Fruit fly (Drosophila melanogaster): ENCODE data around the gene CG13299.

CG13299 gene

DNA sequence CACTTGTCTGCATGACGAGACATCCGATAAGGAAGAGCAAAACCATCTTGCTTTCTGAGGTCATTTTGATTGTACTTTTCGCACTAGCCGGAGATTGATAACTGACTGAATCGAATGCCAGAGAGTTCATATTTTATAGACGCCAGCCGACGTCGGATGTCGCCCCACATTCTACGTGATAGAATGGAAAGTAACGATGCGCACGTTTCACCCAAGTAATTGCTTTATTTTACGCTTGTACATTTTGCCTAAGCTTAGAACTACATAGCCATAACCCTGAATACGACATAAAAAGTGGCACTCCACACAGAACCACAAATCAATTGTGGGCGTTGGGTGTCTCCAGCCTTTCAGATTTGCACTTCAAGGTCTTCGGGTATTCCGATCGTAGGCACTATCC is at the start of gene CG13299:
Gene CG13299 (minus strand): TSS at position 101 of the 400 bp plus-strand sequence.
- no peak for TF ChIP-seq Sin3A (optimal IDR thresholded peaks at IDR 0.05)
- TF ChIP-seq psq (optimal IDR thresholded peaks at IDR 0.05) = no peak
- TF ChIP-seq h (optimal IDR thresholded peaks at IDR 0.05) = no peak
- TF ChIP-seq ttk (optimal IDR thresholded peaks at IDR 0.05) = no peak
- no peak for TF ChIP-seq Myc (optimal IDR thresholded peaks at IDR 0.05)
- TF ChIP-seq insv (optimal IDR thresholded peaks at IDR 0.05) = no peak

DNA sequence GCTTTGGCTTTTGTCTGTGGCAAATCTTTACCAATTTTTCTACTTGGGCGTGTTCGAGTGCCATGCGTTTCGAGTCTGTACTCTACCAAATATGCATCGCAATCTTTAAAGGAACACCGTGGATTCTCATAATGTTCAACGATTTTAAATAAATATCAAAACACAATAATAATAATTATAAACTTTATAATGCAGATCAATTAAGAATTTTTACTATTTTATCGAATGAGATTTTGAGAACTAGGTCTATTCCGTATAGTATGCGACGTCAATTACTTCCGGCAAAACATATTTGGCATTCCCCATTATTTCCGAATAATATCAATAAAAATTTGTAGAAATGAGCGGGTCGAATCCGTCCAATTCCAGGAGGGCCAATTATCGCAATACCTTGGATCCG is 43.3 kb upstream of the CG13299 start, which contains the start of gene CG43168:
Gene CG43168 (plus strand): TSS at position 301 of the 400 bp plus-strand sequence.
- TF ChIP-seq h (optimal IDR thresholded peaks at IDR 0.05) = no peak
- no peak for TF ChIP-seq insv (optimal IDR thresholded peaks at IDR 0.05)
- TF ChIP-seq psq (optimal IDR thresholded peaks at IDR 0.05) = no peak
- no peak for TF ChIP-seq Myc (optimal IDR thresholded peaks at IDR 0.05)
- TF ChIP-seq Sin3A (optimal IDR thresholded peaks at IDR 0.05) = no peak
- TF ChIP-seq ttk (optimal IDR thresholded peaks at IDR 0.05) = no peak

DNA sequence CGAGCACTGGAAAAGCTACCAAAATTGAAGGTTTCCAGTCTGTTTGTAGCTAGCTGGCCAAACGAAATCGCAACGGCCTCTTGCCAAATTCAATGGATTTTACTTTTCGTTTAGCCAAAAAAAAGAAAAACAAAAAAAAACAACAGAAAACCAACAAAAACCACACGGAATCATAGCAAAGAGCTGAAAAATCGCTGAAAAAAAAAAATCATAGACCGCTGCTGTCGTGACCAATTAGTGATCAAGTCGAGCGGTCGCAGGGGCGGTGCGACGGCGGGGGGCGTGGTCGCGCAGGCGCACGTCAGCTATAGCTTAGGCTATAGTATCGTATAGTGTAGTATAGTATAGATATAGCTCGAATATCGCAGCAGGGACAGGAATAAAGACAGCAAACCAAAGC is 42.8 kb upstream of the CG13299 start:
- TF ChIP-seq insv (optimal IDR thresholded peaks at IDR 0.05) (no peak), Sin3A (optimal IDR thresholded peaks at IDR 0.05) (no peak)

DNA sequence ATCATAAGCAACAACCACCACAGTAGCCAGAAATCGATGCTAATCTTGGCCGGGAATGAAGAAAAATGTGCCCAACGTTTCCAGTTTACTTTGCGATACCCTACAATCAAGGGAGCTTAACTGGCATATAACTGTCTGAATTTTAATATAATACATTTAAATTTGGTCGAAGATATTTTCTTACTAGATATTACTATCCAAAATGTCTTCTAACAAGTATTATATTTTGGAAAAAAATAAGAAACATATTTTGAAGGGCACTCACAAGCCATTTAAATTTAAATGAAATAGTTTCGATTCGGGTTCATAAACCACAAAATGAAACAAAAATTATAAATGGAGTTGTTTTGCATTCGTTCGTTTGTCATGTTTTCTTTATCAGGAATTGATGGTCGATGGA is 38.1 kb upstream of the CG13299 start:
- TF ChIP-seq Sin3A (optimal IDR thresholded peaks at IDR 0.05) (no peak), ttk (optimal IDR thresholded peaks at IDR 0.05) (no peak), Myc (optimal IDR thresholded peaks at IDR 0.05) (no peak), psq (optimal IDR thresholded peaks at IDR 0.05) (no peak), h (optimal IDR thresholded peaks at IDR 0.05) (no peak), insv (optimal IDR thresholded peaks at IDR 0.05) (no peak)

DNA sequence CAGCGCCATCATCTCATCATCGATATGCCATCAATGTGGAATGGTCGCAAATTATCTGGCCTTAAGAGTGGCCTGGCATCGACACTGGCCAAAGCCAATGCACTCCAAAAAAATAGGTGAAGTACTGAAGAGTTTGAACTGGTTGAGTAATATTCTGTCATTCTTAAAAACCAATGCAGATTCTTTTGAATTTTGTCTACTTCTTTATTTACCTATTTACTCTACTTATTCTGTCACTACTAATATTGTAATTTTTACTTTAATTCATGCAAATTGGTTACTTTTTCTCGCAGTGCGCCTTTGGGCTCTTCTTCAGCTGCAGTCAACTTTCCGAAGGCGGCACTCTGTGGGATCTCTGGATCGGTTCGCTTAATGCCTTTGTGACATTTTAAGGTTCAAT is 36.8 kb upstream of the CG13299 start:
- TF ChIP-seq Sin3A (optimal IDR thresholded peaks at IDR 0.05) = no peak
- TF ChIP-seq insv (optimal IDR thresholded peaks at IDR 0.05) = no peak
- no peak for TF ChIP-seq psq (optimal IDR thresholded peaks at IDR 0.05)
- no peak for TF ChIP-seq h (optimal IDR thresholded peaks at IDR 0.05)
- no peak for TF ChIP-seq ttk (optimal IDR thresholded peaks at IDR 0.05)
- TF ChIP-seq Myc (optimal IDR thresholded peaks at IDR 0.05) = no peak

DNA sequence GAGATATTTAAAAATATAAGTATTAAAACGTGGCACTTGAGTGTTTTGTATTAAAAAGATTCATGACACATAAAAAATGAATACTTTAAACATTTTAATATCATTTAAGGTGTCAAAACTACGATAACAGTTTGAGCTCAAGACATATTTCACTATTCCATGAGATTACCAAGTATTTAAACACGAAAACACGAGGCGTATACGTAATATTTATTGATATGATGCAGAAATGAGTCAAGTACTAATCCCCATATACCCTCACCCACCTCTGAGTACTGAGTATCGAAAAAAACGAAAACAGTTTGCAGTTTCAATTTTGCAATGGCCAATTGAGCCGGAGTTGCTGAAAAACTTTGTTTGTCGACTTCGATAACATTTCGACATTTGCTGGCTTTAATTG is 35.9 kb upstream of the CG13299 start:
- TF ChIP-seq insv (optimal IDR thresholded peaks at IDR 0.05) (no peak), Myc (optimal IDR thresholded peaks at IDR 0.05) (no peak), psq (optimal IDR thresholded peaks at IDR 0.05) (no peak), h (optimal IDR thresholded peaks at IDR 0.05) (no peak), Sin3A (optimal IDR thresholded peaks at IDR 0.05) (no peak), ttk (optimal IDR thresholded peaks at IDR 0.05) (no peak)

DNA sequence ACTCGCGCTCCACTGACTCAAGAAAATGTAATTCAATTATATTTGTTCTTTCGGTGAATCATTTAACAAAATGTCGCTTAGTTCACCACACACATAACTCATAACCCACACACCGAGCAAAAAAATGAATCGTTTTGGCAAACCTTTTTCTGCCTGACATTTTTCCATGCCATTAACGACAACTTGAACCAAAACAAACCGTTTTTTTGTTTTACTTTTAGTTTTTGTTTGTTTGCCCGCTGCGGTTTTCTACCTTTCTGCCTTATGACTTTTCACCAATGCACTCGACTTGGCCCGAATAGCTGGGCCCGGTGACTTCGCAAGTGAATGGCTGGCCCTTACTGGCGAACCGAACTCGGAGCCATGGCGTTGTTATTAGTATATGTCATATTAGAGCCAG is 35.3 kb upstream of the CG13299 start:
- TF ChIP-seq Sin3A (optimal IDR thresholded peaks at IDR 0.05) (no peak), insv (optimal IDR thresholded peaks at IDR 0.05) (no peak), Myc (optimal IDR thresholded peaks at IDR 0.05) (no peak), psq (optimal IDR thresholded peaks at IDR 0.05) (no peak), ttk (optimal IDR thresholded peaks at IDR 0.05) (no peak), h (optimal IDR thresholded peaks at IDR 0.05) (no peak)

DNA sequence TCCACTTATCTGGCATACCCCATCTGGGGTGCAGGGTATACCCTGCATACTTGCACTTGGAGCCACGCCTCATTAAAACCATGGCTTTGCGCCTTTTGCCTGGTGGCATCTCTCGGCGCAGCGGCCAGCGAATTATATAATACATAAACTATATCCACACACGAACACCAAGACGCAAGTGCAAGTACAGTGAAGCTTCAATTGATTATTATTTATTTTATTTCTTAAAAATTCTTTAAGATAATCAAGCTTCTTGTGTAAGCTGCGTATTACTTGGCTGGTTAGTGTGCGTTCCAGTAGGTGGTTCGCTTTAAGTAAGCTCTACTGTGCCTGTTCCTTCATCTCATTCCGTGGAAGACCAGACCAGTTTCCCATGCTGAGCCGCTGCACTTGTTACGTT is 34.2 kb upstream of the CG13299 start:
- TF ChIP-seq h (optimal IDR thresholded peaks at IDR 0.05) = no peak
- TF ChIP-seq ttk (optimal IDR thresholded peaks at IDR 0.05) = no peak
- no peak for TF ChIP-seq insv (optimal IDR thresholded peaks at IDR 0.05)
- no peak for TF ChIP-seq Sin3A (optimal IDR thresholded peaks at IDR 0.05)
- TF ChIP-seq psq (optimal IDR thresholded peaks at IDR 0.05) = no peak
- no peak for TF ChIP-seq Myc (optimal IDR thresholded peaks at IDR 0.05)

DNA sequence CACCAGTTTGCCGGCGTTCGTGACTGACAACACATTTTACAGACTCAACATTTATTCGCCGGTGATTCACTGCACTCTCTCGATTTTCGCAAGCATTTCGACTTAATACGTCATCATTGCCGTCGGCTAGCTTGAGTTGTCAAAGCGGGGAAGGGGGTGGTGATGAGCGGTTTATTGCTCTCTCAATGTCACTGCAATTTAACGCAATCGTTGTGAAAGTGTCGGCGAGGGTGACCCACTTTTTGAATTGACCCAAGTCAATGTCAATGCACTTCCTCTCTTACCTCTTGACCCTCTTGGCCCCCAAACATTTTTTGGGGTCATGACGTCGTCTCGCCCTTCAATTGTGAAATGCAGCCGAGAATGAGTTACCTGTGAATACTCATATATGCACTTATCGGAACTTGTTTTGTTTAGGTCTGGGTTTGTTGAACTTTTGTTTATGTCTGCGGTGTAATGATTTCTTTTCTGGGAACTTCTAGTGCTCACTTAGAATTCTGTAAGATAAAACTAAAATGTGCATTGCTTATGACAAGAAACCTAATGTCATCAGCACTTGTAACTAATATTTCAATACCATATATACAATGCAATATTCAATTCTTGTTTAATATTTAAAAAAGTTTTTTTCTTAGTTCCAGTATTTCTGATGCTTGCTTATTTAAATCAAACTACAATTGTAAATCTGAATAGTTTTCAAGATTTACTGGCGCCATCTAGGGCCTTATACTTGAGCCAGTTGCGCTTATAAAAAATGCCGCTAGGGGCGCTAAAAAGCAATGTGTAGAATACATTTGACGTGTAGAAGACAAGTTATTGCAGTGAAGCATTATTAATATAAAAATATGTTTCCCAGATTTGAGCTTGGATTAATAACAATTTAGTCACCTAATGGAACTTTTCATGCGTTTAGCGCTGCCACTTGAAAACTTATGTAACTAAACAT is 32.0 kb upstream of the CG13299 start:
- no peak for TF ChIP-seq Myc (optimal IDR thresholded peaks at IDR 0.05)
- no peak for TF ChIP-seq h (optimal IDR thresholded peaks at IDR 0.05)
- no peak for TF ChIP-seq Sin3A (optimal IDR thresholded peaks at IDR 0.05)
- TF ChIP-seq insv (optimal IDR thresholded peaks at IDR 0.05) = no peak
- no peak for TF ChIP-seq psq (optimal IDR thresholded peaks at IDR 0.05)
- TF ChIP-seq ttk (optimal IDR thresholded peaks at IDR 0.05) = no peak

DNA sequence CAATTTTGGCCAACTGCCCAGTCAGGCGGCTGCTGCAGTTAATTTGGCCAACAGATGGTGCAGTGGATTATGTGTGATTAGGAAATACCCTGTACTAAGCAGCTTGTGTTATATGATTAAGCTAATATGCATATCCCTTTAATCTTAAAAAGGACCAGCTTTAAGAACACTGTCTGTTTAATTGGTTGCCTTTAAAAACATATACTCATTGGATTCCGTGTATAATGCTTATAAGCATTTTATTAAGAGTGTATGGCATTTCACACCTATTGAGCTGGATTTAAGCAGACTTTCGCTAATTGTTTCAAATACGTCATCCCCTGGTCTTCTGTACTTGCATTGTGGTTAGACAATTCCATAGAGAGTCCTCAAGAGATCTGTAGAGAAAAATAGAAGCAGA is 31.3 kb upstream of the CG13299 start:
- TF ChIP-seq Sin3A (optimal IDR thresholded peaks at IDR 0.05) (no peak), insv (optimal IDR thresholded peaks at IDR 0.05) (no peak), ttk (optimal IDR thresholded peaks at IDR 0.05) (no peak), Myc (optimal IDR thresholded peaks at IDR 0.05) (no peak), h (optimal IDR thresholded peaks at IDR 0.05) (no peak), psq (optimal IDR thresholded peaks at IDR 0.05) (no peak)

DNA sequence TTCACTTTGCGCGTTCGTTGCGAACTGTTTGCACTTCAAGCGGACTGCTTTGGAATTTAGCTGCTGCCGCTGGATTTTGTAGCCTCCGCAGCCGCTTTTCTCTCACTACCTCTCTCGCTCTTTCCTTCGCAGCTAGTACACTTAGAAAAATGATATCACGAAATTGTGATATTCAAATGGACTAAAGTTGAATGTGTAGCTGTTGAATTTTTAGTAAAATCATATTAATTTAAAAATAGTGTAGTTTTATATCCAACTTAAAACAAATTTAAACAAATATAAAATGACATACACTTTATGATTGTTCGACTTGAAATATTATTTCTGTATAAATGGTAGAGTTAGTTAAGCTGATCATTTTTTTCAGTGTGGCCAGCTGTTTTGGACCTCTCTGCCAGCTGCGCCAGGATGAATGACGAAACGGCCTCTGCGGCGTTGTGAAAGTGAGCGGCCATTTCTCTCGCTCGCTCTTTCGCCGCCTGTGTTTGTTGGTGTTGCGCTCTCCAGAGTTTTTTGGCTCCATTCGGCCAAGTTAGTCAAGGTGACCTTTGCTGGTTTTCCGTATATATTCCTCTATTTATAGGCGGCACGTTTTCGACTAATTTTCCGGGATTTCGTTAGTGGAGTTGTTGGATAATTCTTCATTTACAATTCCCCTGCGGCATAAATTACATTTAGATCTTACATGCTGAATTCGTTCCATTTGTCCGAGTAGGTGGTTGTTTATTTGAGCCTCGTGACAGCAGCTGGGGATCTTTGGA is 30.7 kb upstream of the CG13299 start, which contains the start of gene Ldh:
Gene Ldh (minus strand): TSS at position 51 of the 761 bp plus-strand sequence.
- TF ChIP-seq Myc (optimal IDR thresholded peaks at IDR 0.05) = no peak
- no peak for TF ChIP-seq Sin3A (optimal IDR thresholded peaks at IDR 0.05)
- TF ChIP-seq insv (optimal IDR thresholded peaks at IDR 0.05) = no peak
- no peak for TF ChIP-seq h (optimal IDR thresholded peaks at IDR 0.05)
- TF ChIP-seq ttk (optimal IDR thresholded peaks at IDR 0.05) = no peak
- no peak for TF ChIP-seq psq (optimal IDR thresholded peaks at IDR 0.05)

DNA sequence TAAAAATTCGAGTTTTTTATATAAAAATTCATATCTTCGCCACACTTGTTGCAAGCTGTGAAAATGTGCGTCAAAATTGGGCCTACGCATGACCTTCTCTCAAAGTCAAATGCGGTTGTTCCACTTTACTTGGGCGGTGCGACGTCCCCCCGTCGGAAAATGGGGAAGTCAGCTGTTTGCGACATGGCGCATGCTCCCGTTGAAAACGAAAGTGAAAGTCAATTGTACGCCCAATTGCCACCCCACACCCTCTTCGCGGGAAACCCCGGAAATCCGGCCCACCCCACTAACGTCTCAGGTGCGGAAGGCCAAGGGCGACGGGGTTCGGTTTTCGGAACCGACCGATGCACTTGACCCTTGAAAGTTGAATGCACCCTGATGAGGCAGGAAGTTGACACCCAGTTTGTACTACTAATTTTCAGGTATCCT is 29.9 kb upstream of the CG13299 start:
- TF ChIP-seq insv (optimal IDR thresholded peaks at IDR 0.05) (no peak), Myc (optimal IDR thresholded peaks at IDR 0.05) (no peak), Sin3A (optimal IDR thresholded peaks at IDR 0.05) (no peak), ttk (optimal IDR thresholded peaks at IDR 0.05) (no peak), h (optimal IDR thresholded peaks at IDR 0.05) (no peak), psq (optimal IDR thresholded peaks at IDR 0.05) (no peak)

Measured in Kc167 (cell line).